Fruit fly (Drosophila melanogaster): ENCODE measurements around the gene CG42717.

DNA sequence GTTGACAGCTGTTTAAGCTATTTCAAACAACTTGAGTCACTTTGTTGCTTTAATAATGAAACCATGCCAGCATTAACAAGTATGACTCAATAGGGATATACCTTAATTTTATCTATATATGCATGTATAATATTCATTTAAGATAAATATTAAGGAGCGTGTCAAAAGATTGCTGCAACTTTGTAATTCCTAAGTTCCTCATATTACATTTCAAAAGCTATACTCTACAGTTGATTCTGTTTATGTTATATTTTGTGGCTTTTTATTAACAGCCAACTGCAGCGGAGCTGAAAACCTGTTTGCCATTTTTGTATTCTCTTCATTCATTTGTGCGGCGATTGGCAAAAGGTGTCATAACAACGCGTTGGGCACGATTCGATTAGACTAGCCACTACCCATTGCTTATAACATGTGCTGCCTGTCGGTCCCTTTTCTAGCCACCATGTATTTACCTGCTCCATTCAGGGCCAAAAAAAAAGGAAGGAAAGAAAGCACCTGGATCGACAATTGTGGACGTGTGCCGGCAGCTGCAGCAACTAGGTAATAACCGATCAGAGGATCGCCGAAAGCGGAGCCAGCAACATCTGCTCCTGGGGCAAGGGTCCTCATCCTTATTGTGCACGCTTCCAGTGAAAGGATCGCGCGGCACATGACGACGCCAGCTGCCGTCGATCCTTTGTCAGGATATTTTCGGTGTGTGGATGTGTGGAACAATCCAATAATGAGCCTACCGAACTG, 15.9 kb upstream of the CG42717 start:
- no peak for TF ChIP-seq psq (optimal IDR thresholded peaks at IDR 0.05)
- TF ChIP-seq h (optimal IDR thresholded peaks at IDR 0.05) = no peak
- no peak for TF ChIP-seq Myc (optimal IDR thresholded peaks at IDR 0.05)
